Fruit fly (Drosophila melanogaster) whole organism, embryonic: ENCODE measurements around the gene Hasp.

Experiments
- Antp ChIP-seq: fragments of 200-800 bp; sonication (Bioruptor generic); optimal IDR thresholded peaks from 3 replicates; lab custom pipeline; 2016; ENCODE audit warnings: missing biosample characterization, missing genetic modification characterization
- Awh ChIP-seq: fragments of 200-800 bp; sonication (Bioruptor generic); IDR thresholded peaks from 2 replicates; pipeline ENCODE4, ENCODE4 v1.3.6; 2022; ENCODE audit warnings: missing biosample characterization, missing genetic modification characterization
- B-H2 ChIP-seq: fragments of 200-800 bp; sonication (Bioruptor generic); optimal IDR thresholded peaks from 2 replicates; lab custom pipeline; 2018; ENCODE audit warnings: missing biosample characterization, mild to moderate bottlenecking, missing genetic modification characterization
- Blimp-1 ChIP-seq: fragments of 200-800 bp; sonication (Bioruptor generic); optimal IDR thresholded peaks from 3 replicates; lab custom pipeline; 2018; ENCODE audit warnings: missing biosample characterization, missing genetic modification characterization, mild to moderate bottlenecking, moderate library complexity, missing genetic modification reagents
- CG11247 ChIP-seq: fragments of 200-800 bp; sonication (Bioruptor generic); IDR thresholded peaks from 2 replicates; pipeline ENCODE4 v1.3.6; 2022; ENCODE audit warnings: missing biosample characterization, missing genetic modification characterization
- CG13624 ChIP-seq: fragments of 200-800 bp; sonication (Bioruptor generic); optimal IDR thresholded peaks from 2 replicates; lab custom pipeline; 2016; ENCODE audit warnings: missing biosample characterization, missing genetic modification characterization
- CG13894 ChIP-seq: fragments of 200-800 bp; sonication (Bioruptor generic); optimal IDR thresholded peaks from 3 replicates; lab custom pipeline; 2018; ENCODE audit warnings: missing biosample characterization, mild to moderate bottlenecking, missing genetic modification characterization, moderate library complexity
- CG15514 ChIP-seq: fragments of 200-800 bp; sonication (Bioruptor generic); optimal IDR thresholded peaks from 3 replicates; lab custom pipeline; 2017; ENCODE audit warnings: missing biosample characterization, missing genetic modification characterization, mild to moderate bottlenecking, moderate library complexity, missing genetic modification reagents
- CG16863 ChIP-seq: fragments of 200-800 bp; sonication (Bioruptor generic); optimal IDR thresholded peaks from 3 replicates; lab custom pipeline; 2016; ENCODE audit warnings: missing biosample characterization, missing genetic modification characterization
- CG17361 ChIP-seq: fragments of 200-800 bp; sonication (Bioruptor generic); IDR thresholded peaks from 3 replicates; pipeline ENCODE4 v1.3.6; 2022; ENCODE audit warnings: missing biosample characterization, missing genetic modification characterization
- CG2116 ChIP-seq: fragments of 200-800 bp; sonication (Bioruptor generic); optimal IDR thresholded peaks from 3 replicates; lab custom pipeline; 2018; ENCODE audit warnings: missing biosample characterization, mild to moderate bottlenecking, missing genetic modification characterization
- CG2129 ChIP-seq: fragments of 200-800 bp; sonication (Bioruptor generic); IDR thresholded peaks from 2 replicates; pipeline ENCODE4 v1.3.6; 2022; ENCODE audit warnings: missing biosample characterization, missing genetic modification characterization; ENCODE audit not compliant: partially characterized antibody
- CG2199 ChIP-seq: fragments of 200-800 bp; sonication (Bioruptor generic); IDR thresholded peaks from 3 replicates; pipeline ENCODE4 v1.3.6; 2022; ENCODE audit warnings: missing biosample characterization, missing genetic modification characterization
- CG3065 ChIP-seq: fragments of 200-800 bp; sonication (Bioruptor generic); optimal IDR thresholded peaks from 2 replicates; lab custom pipeline; 2016; ENCODE audit warnings: missing biosample characterization, missing genetic modification characterization
- CG31365 ChIP-seq: fragments of 200-800 bp; sonication (Bioruptor generic); optimal IDR thresholded peaks from 2 replicates; lab custom pipeline; 2018; ENCODE audit warnings: missing biosample characterization, mild to moderate bottlenecking, missing genetic modification characterization
- CG3163 ChIP-seq: fragments of 200-800 bp; sonication (Bioruptor generic); optimal IDR thresholded peaks from 3 replicates; lab custom pipeline; 2016; ENCODE audit warnings: missing biosample characterization, missing genetic modification characterization
- CG32767 ChIP-seq: fragments of 200-800 bp; sonication (Bioruptor generic); IDR thresholded peaks from 2 replicates; pipeline ENCODE4 v1.3.6; 2022; ENCODE audit warnings: missing biosample characterization, missing genetic modification characterization
- CG3407 ChIP-seq: fragments of 200-800 bp; sonication (Bioruptor generic); optimal IDR thresholded peaks from 2 replicates; lab custom pipeline; 2018; ENCODE audit warnings: missing biosample characterization, mild to moderate bottlenecking, missing genetic modification characterization
- CG5180 ChIP-seq: fragments of 200-800 bp; sonication (Bioruptor generic); optimal IDR thresholded peaks from 3 replicates; lab custom pipeline; 2017; ENCODE audit warnings: missing biosample characterization, missing genetic modification characterization, mild to moderate bottlenecking, moderate library complexity, missing genetic modification reagents
- CG7372 ChIP-seq: fragments of 200-800 bp; sonication (Bioruptor generic); IDR thresholded peaks from 2 replicates; pipeline ENCODE4 v1.3.6; 2022; ENCODE audit warnings: missing biosample characterization, missing genetic modification characterization
- CG7928 ChIP-seq: fragments of 200-800 bp; sonication (Bioruptor generic); optimal IDR thresholded peaks from 2 replicates; lab custom pipeline; 2017; ENCODE audit warnings: missing biosample characterization, mild to moderate bottlenecking, missing genetic modification characterization
- CG8290 ChIP-seq, 3 experiments: fragments of 200-800 bp; sonication (Bioruptor generic); optimal IDR thresholded peaks; 2 replicates each; lab custom pipeline; 2016 to 2019; ENCODE audit warnings: missing biosample characterization in 3 of 3, missing genetic modification characterization in 3 of 3, mild to moderate bottlenecking in 2 of 3, moderate library complexity in 1 of 3
- CG8944 ChIP-seq: fragments of 200-800 bp; sonication (Bioruptor generic); optimal IDR thresholded peaks from 3 replicates; lab custom pipeline; 2016; ENCODE audit warnings: missing biosample characterization, missing genetic modification characterization
- CG9437 ChIP-seq: fragments of 200-800 bp; sonication (Bioruptor generic); optimal IDR thresholded peaks from 2 replicates; lab custom pipeline; 2018; ENCODE audit warnings: missing biosample characterization, mild to moderate bottlenecking, missing genetic modification characterization
- CG9817 ChIP-seq: fragments of 200-800 bp; sonication (Bioruptor generic); optimal IDR thresholded peaks from 2 replicates; lab custom pipeline; 2018; ENCODE audit warnings: missing biosample characterization, mild to moderate bottlenecking, missing genetic modification characterization, moderate library complexity
- Camta ChIP-seq: fragments of 200-800 bp; sonication (Bioruptor generic); optimal IDR thresholded peaks from 2 replicates; lab custom pipeline; 2016; ENCODE audit warnings: missing biosample characterization, missing genetic modification characterization
- CkIIα-i1 ChIP-seq: fragments of 200-800 bp; sonication (Bioruptor generic); IDR thresholded peaks from 2 replicates; pipeline ENCODE4 v1.3.6; 2022; ENCODE audit warnings: missing biosample characterization, missing genetic modification characterization
- CoRest ChIP-seq: fragments of 200-800 bp; sonication (Bioruptor generic); optimal IDR thresholded peaks from 3 replicates; lab custom pipeline; 2018; ENCODE audit warnings: missing biosample characterization, mild to moderate bottlenecking, missing genetic modification characterization, moderate library complexity
- D ChIP-seq, 2 experiments: fragments of 200-800 bp in 1 of 2; fragments of >200 bp in 1 of 2; sonication (Bioruptor generic) in 1 of 2; optimal IDR thresholded peaks; 2 replicates in 1 of 2; 3 replicates in 1 of 2; lab custom pipeline; 2017; ENCODE audit warnings: mild to moderate bottlenecking in 1 of 2, missing biosample characterization in 1 of 2, missing genetic modification characterization in 1 of 2, missing genetic modification reagents in 1 of 2
- D19A ChIP-seq: fragments of 200-800 bp; optimal IDR thresholded peaks from 3 replicates; lab custom pipeline; 2019; ENCODE audit warnings: missing biosample characterization, mild to moderate bottlenecking, missing genetic modification characterization, moderate library complexity
- D19B ChIP-seq: fragments of 200-800 bp; sonication (Bioruptor generic); optimal IDR thresholded peaks from 2 replicates; lab custom pipeline; 2017; ENCODE audit warnings: missing biosample characterization, mild to moderate bottlenecking, missing genetic modification characterization
- Dad ChIP-seq: fragments of 200-800 bp; sonication (Bioruptor generic); optimal IDR thresholded peaks from 3 replicates; lab custom pipeline; 2016; ENCODE audit warnings: missing biosample characterization, missing genetic modification characterization
- Kr ChIP-seq: fragments of 200-800 bp; sonication (Bioruptor generic); optimal IDR thresholded peaks from 2 replicates; lab custom pipeline; 2017; ENCODE audit warnings: missing biosample characterization, mild to moderate bottlenecking, missing genetic modification characterization
- Nf-YC ChIP-seq: fragments of 200-800 bp; optimal IDR thresholded peaks from 3 replicates; lab custom pipeline; 2019; ENCODE audit warnings: missing biosample characterization, mild to moderate bottlenecking, missing genetic modification characterization, moderate library complexity
- PHDP ChIP-seq: fragments of 200-800 bp; sonication (Bioruptor generic); optimal IDR thresholded peaks from 3 replicates; lab custom pipeline; 2018; ENCODE audit warnings: missing biosample characterization, mild to moderate bottlenecking, missing genetic modification characterization, moderate library complexity
- al ChIP-seq: fragments of 200-800 bp; sonication (Bioruptor generic); IDR thresholded peaks from 2 replicates; pipeline ENCODE4 v1.3.6; 2022; ENCODE audit warnings: missing biosample characterization, missing genetic modification characterization
- bbx ChIP-seq: fragments of 200-800 bp; sonication (Bioruptor generic); IDR thresholded peaks from 2 replicates; pipeline ENCODE4 v1.3.6; 2022; ENCODE audit warnings: missing biosample characterization, missing genetic modification characterization; ENCODE audit not compliant: partially characterized antibody
- bowl ChIP-seq: fragments of 200-800 bp; sonication (Bioruptor generic); IDR thresholded peaks from 2 replicates; pipeline ENCODE4 v1.3.6; 2022; ENCODE audit warnings: missing biosample characterization, missing genetic modification characterization
- bsh ChIP-seq, 2 experiments: fragments of 200-800 bp; sonication (Bioruptor generic); optimal IDR thresholded peaks; 2 replicates each; lab custom pipeline; 2017 to 2018; ENCODE audit warnings: mild to moderate bottlenecking in 2 of 2, missing biosample characterization in 2 of 2, missing genetic modification characterization in 2 of 2, moderate library complexity in 1 of 2
- eve ChIP-seq, 2 experiments: fragments of >200 bp; optimal IDR thresholded peaks; 2 replicates each; lab custom pipeline; 2017; ENCODE audit warnings: missing biosample characterization in 2 of 2, missing genetic modification characterization in 2 of 2
- lbe ChIP-seq: fragments of 200-800 bp; sonication (Bioruptor generic); optimal IDR thresholded peaks from 2 replicates; lab custom pipeline; 2016; ENCODE audit warnings: missing biosample characterization, mild to moderate bottlenecking, missing genetic modification characterization
- lmd ChIP-seq: fragments of 200-800 bp; sonication (Bioruptor generic); IDR thresholded peaks from 2 replicates; pipeline ENCODE4 v1.3.6; 2022; ENCODE audit warnings: missing biosample characterization, missing genetic modification characterization
- pfk ChIP-seq: fragments of 200-800 bp; sonication (Bioruptor generic); optimal IDR thresholded peaks from 2 replicates; lab custom pipeline; 2018; ENCODE audit warnings: missing biosample characterization, mild to moderate bottlenecking, missing genetic modification characterization, moderate library complexity
- pho ChIP-seq: fragments of 200-800 bp; sonication (Bioruptor generic); optimal IDR thresholded peaks from 2 replicates; lab custom pipeline; 2016; ENCODE audit warnings: missing biosample characterization, missing genetic modification characterization
- rib ChIP-seq: fragments of 200-800 bp; sonication (Bioruptor generic); IDR thresholded peaks from 2 replicates; pipeline ENCODE4 v1.3.6; 2022; ENCODE audit warnings: missing biosample characterization, missing genetic modification characterization
- ro ChIP-seq: fragments of 200-800 bp; sonication (Bioruptor generic); IDR thresholded peaks from 2 replicates; pipeline ENCODE4 v1.3.6; 2022; ENCODE audit warnings: missing biosample characterization, missing genetic modification characterization
- seq ChIP-seq: fragments of 200-800 bp; sonication (Bioruptor generic); IDR thresholded peaks from 2 replicates; pipeline ENCODE4 v1.3.6; 2022; ENCODE audit warnings: missing biosample characterization, missing genetic modification characterization
- sima ChIP-seq: fragments of 200-800 bp; sonication (Bioruptor generic); optimal IDR thresholded peaks from 2 replicates; lab custom pipeline; 2016; ENCODE audit warnings: missing biosample characterization, missing genetic modification characterization
- so ChIP-seq: fragments of 200-800 bp; sonication (Bioruptor generic); IDR thresholded peaks from 3 replicates; pipeline ENCODE4 v1.3.6; 2022; ENCODE audit warnings: missing biosample characterization, missing genetic modification characterization
- tap ChIP-seq: fragments of 200-800 bp; optimal IDR thresholded peaks from 3 replicates; lab custom pipeline; 2019; ENCODE audit warnings: missing biosample characterization, mild to moderate bottlenecking, missing genetic modification characterization, moderate library complexity
- tx ChIP-seq: fragments of 200-800 bp; sonication (Bioruptor generic); optimal IDR thresholded peaks from 2 replicates; lab custom pipeline; 2016; ENCODE audit warnings: missing biosample characterization, missing genetic modification characterization

The Hasp gene

DNA sequence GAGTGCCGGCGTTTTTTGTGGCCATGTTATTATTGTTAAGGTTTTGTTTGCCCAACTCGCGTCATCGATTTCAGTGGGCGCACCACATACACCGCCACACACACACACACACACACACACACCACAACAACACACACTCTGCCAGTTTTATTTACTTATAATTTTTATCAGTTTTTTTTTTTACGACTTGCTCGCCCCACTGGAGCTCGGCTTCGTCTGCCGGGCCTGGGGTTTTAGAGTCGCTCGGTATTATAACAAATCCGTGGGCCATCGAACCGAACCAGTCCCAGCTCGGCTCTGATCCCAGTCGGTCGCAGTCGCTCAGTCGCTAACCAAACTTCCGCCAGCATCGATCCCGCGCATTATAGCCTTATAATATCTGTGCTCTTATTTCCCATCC is 32.4 kb upstream of the Hasp start (continued):
- TF ChIP-seq CG9437 (GFP tag; lab: Kevin White, UChicago): no peak
- TF ChIP-seq CkIIα-i1 (GFP tag; lab: Robert Waterston, UW): no peak
- TF ChIP-seq Blimp-1: no peak
- no peak for TF ChIP-seq CG3163 (GFP tag; lab: Kevin White, UChicago)
- no peak for TF ChIP-seq CG9817 (tag; lab: Kevin White, UChicago)
- no peak for TF ChIP-seq pfk (GFP tag; lab: Kevin White, UChicago)
- no peak for TF ChIP-seq CG3065 (GFP tag; lab: Kevin White, UChicago)
- TF ChIP-seq bbx: 0 out of 2 replicates have a peak, but pooled peaks have one; percentile 40
- TF ChIP-seq bowl (GFP tag; lab: Robert Waterston, UW): no peak
- TF ChIP-seq CG3407 (GFP tag; lab: Kevin White, UChicago): no peak
- no peak for TF ChIP-seq CG16863
- TF ChIP-seq D19A (tag; lab: Kevin White, UChicago): no peak
- TF ChIP-seq CG2116 (GFP tag; lab: Kevin White, UChicago): peak; percentile 5
- no peak for TF ChIP-seq CG31365 (tag; lab: Kevin White, UChicago)
- no peak for TF ChIP-seq al (GFP tag; lab: Robert Waterston, UW)
- TF ChIP-seq tx: no peak
- TF ChIP-seq D19B (GFP tag; lab: Kevin White, UChicago): no peak
- TF ChIP-seq CG2199 (GFP tag; lab: Robert Waterston, UW): peak; percentile 61; the same call in 1 of the 3 replicates
- TF ChIP-seq Antp (GFP tag; lab: Kevin White, UChicago): no peak
- no peak for TF ChIP-seq CG7928
- TF ChIP-seq CG15514: peak; percentile 54
- TF ChIP-seq D (optimal IDR thresholded peaks at IDR 0.05; lab: Kevin White, UChicago): no peak
- TF ChIP-seq D (GFP tag; optimal IDR thresholded peaks at IDR 0.05; lab: Kevin White, UChicago): no peak
- TF ChIP-seq CG8944 (GFP tag; lab: Kevin White, UChicago): no peak
- no peak for TF ChIP-seq tap
- TF ChIP-seq pho (GFP tag; lab: Kevin White, UChicago): peak; percentile 10
- no peak for TF ChIP-seq CG7372 (GFP tag; lab: Robert Waterston, UW)
- no peak for TF ChIP-seq CG13624 (GFP tag; lab: Kevin White, UChicago)
- peak; percentile 92 for TF ChIP-seq CG5180
- no peak for TF ChIP-seq Nf-YC (tag; lab: Kevin White, UChicago)
- TF ChIP-seq Awh (GFP tag; lab: Robert Waterston, UW): no peak
- no peak for TF ChIP-seq CoRest
- no peak for TF ChIP-seq lbe (GFP tag; lab: Kevin White, UChicago)
- no peak for TF ChIP-seq CG2129
- no peak for TF ChIP-seq CG11247 (GFP tag; lab: Robert Waterston, UW)
- no peak for TF ChIP-seq PHDP
- TF ChIP-seq seq (GFP tag; lab: Robert Waterston, UW): no peak
- TF ChIP-seq ro (GFP tag; lab: Robert Waterston, UW): no peak
- no peak for TF ChIP-seq eve (GFP tag; optimal IDR thresholded peaks at IDR 0.05; lab: Kevin White, UChicago)
- no peak for TF ChIP-seq CG8290 (GFP tag; optimal IDR thresholded peaks at IDR 0.05; lab: Kevin White, UChicago)
- TF ChIP-seq CG8290 (tag; optimal IDR thresholded peaks at IDR 0.05; lab: Kevin White, UChicago): no peak
- peak; percentile 1 for TF ChIP-seq B-H2 (GFP tag; lab: Kevin White, UChicago)
- peak; percentile 50; the same call in 1 of the 3 replicates for TF ChIP-seq so (GFP tag; lab: Robert Waterston, UW)
- TF ChIP-seq CG17361 (GFP tag; lab: Robert Waterston, UW): no peak
- no peak for TF ChIP-seq CG32767
- peak; percentile 81 for TF ChIP-seq CG13894
- no peak for TF ChIP-seq bsh (GFP tag; optimal IDR thresholded peaks at IDR 0.05; lab: Kevin White, UChicago)
- no peak for TF ChIP-seq Dad (GFP tag; lab: Kevin White, UChicago)
- 0 out of 2 replicates have a peak, but pooled peaks have one; percentile 18 for TF ChIP-seq rib (GFP tag; lab: Robert Waterston, UW)
- TF ChIP-seq lmd (GFP tag; lab: Robert Waterston, UW): no peak
- no peak for TF ChIP-seq Kr (GFP tag; lab: Kevin White, UChicago)
- no peak for TF ChIP-seq Camta (GFP tag; lab: Kevin White, UChicago)
- TF ChIP-seq sima: no peak
